Worm (Caenorhabditis elegans) whole organism, L3 larva: ENCODE measurements around the gene srt-27.

Source experiments
- R02D3.7 ChIP-seq: fragments of 150-350 bp; optimal IDR thresholded peaks from 2 replicates; lab custom pipeline; 2014; ENCODE audit warnings: missing biosample characterization, missing genetic modification characterization
- ZK546.5 ChIP-seq: sonication (generic microtip); optimal IDR thresholded peaks from 2 replicates; lab custom pipeline; 2017; ENCODE audit warnings: missing biosample characterization, missing genetic modification characterization
- aly-2 ChIP-seq: fragments of 150-350 bp; optimal IDR thresholded peaks from 2 replicates; lab custom pipeline; 2014; ENCODE audit warnings: missing biosample characterization, missing genetic modification characterization
- ceh-16 ChIP-seq: sonication (generic microtip); optimal IDR thresholded peaks from 2 replicates; lab custom pipeline; 2017; ENCODE audit warnings: missing biosample characterization, missing genetic modification characterization
- ceh-82 ChIP-seq: fragments of 150-350 bp; optimal IDR thresholded peaks from 2 replicates; lab custom pipeline; 2014; ENCODE audit warnings: missing biosample characterization, missing genetic modification characterization
- ceh-9 ChIP-seq: sonication (generic microtip); optimal IDR thresholded peaks from 2 replicates; lab custom pipeline; 2018; ENCODE audit warnings: missing biosample characterization, missing genetic modification characterization
- daf-12 ChIP-seq: fragments of 150-350 bp; optimal IDR thresholded peaks from 2 replicates; lab custom pipeline; 2014; ENCODE audit warnings: missing biosample characterization, missing genetic modification reagents, missing genetic modification characterization
- egl-5 ChIP-seq: fragments of 150-350 bp; optimal IDR thresholded peaks from 2 replicates; lab custom pipeline; 2017; ENCODE audit warnings: missing biosample characterization, missing genetic modification reagents, missing genetic modification characterization, inconsistent platforms
- elt-2 ChIP-seq: sonication (generic microtip); optimal IDR thresholded peaks from 2 replicates; lab custom pipeline; 2016; ENCODE audit warnings: missing genetic modification reagents, mild to moderate bottlenecking, missing genetic modification characterization, missing compliant biosample characterization
- elt-3 ChIP-seq, 3 experiments: fragments of 150-350 bp in 1 of 3; sonication (generic microtip) in 2 of 3; optimal IDR thresholded peaks; 2 replicates in 2 of 3; 4 replicates in 1 of 3; lab custom pipeline; 2014 to 2017; ENCODE audit warnings: missing biosample characterization in 3 of 3, missing genetic modification characterization in 3 of 3
- eor-1 ChIP-seq, 2 experiments: fragments of 150-350 bp; optimal IDR thresholded peaks; 2 replicates each; lab custom pipeline; 2014 to 2018; ENCODE audit warnings: missing biosample characterization in 2 of 2, missing genetic modification characterization in 2 of 2
- fkh-2 ChIP-seq: fragments of 150-350 bp; optimal IDR thresholded peaks from 2 replicates; lab custom pipeline; 2014; ENCODE audit warnings: missing biosample characterization, missing genetic modification reagents, missing genetic modification characterization
- hmg-11 ChIP-seq: sonication (generic microtip); optimal IDR thresholded peaks from 2 replicates; lab custom pipeline; 2016; ENCODE audit warnings: missing genetic modification characterization, missing compliant biosample characterization
- jun-1 ChIP-seq: fragments of 150-350 bp; optimal IDR thresholded peaks from 2 replicates; lab custom pipeline; 2014; ENCODE audit warnings: missing biosample characterization, missing genetic modification reagents, missing genetic modification characterization
- lin-39 ChIP-seq: fragments of 150-350 bp; optimal IDR thresholded peaks from 2 replicates; lab custom pipeline; 2018; ENCODE audit warnings: missing biosample characterization, missing genetic modification reagents, missing genetic modification characterization
- lsy-12 ChIP-seq: sonication (generic microtip); optimal IDR thresholded peaks from 2 replicates; lab custom pipeline; 2016; ENCODE audit warnings: mild to moderate bottlenecking, missing genetic modification characterization, missing compliant biosample characterization
- mml-1 ChIP-seq: fragments of 150-350 bp; sonication (generic microtip); optimal IDR thresholded peaks from 3 replicates; lab custom pipeline; 2014; ENCODE audit warnings: missing biosample characterization, missing genetic modification characterization
- nfya-1 ChIP-seq: sonication (generic microtip); optimal IDR thresholded peaks from 2 replicates; lab custom pipeline; 2017; ENCODE audit warnings: missing genetic modification characterization, mild to moderate bottlenecking, missing compliant biosample characterization, antibody characterized with exemption, moderate library complexity; ENCODE audit not compliant: insufficient read depth
- nhr-11 ChIP-seq: fragments of 150-350 bp; optimal IDR thresholded peaks from 2 replicates; lab custom pipeline; 2014; ENCODE audit warnings: missing biosample characterization, missing genetic modification characterization
- nhr-12 ChIP-seq: fragments of 150-350 bp; optimal IDR thresholded peaks from 2 replicates; lab custom pipeline; 2014; ENCODE audit warnings: missing biosample characterization, missing genetic modification characterization
- nhr-23 ChIP-seq: fragments of 150-350 bp; optimal IDR thresholded peaks from 2 replicates; lab custom pipeline; 2014; ENCODE audit warnings: missing biosample characterization, missing genetic modification reagents, missing genetic modification characterization
- nhr-237 ChIP-seq: fragments of 150-350 bp; optimal IDR thresholded peaks from 2 replicates; lab custom pipeline; 2014; ENCODE audit warnings: missing biosample characterization, missing genetic modification characterization
- nhr-43 ChIP-seq: sonication (generic microtip); optimal IDR thresholded peaks from 2 replicates; lab custom pipeline; 2016; ENCODE audit warnings: mild to moderate bottlenecking, missing genetic modification characterization, missing compliant biosample characterization; ENCODE audit not compliant: poor library complexity, severe bottlenecking
- nhr-67 ChIP-seq: fragments of 150-350 bp; optimal IDR thresholded peaks from 2 replicates; lab custom pipeline; 2014; ENCODE audit warnings: missing biosample characterization, missing genetic modification characterization
- nhr-76 ChIP-seq: fragments of 150-350 bp; sonication (generic microtip); optimal IDR thresholded peaks from 5 replicates; lab custom pipeline; 2014; ENCODE audit warnings: missing biosample characterization, missing genetic modification characterization
- nhr-77 ChIP-seq: fragments of 150-350 bp; optimal IDR thresholded peaks from 2 replicates; lab custom pipeline; 2014; ENCODE audit warnings: missing biosample characterization, missing genetic modification characterization
- pqm-1 ChIP-seq: fragments of 150-350 bp; optimal IDR thresholded peaks from 2 replicates; lab custom pipeline; 2017; ENCODE audit warnings: missing biosample characterization, missing genetic modification characterization, inconsistent platforms
- sea-2 ChIP-seq: fragments of 150-350 bp; sonication (generic microtip); optimal IDR thresholded peaks from 4 replicates; lab custom pipeline; 2014; ENCODE audit warnings: missing biosample characterization, missing genetic modification reagents, missing genetic modification characterization
- skn-1 ChIP-seq: fragments of 150-350 bp; optimal IDR thresholded peaks from 2 replicates; lab custom pipeline; 2014; ENCODE audit warnings: missing biosample characterization, missing genetic modification characterization
- tbx-2 ChIP-seq: sonication (generic microtip); optimal IDR thresholded peaks from 2 replicates; lab custom pipeline; 2016; ENCODE audit warnings: mild to moderate bottlenecking, missing genetic modification characterization, missing compliant biosample characterization
- unc-39 ChIP-seq: sonication (generic microtip); optimal IDR thresholded peaks from 4 replicates; lab custom pipeline; 2017; ENCODE audit warnings: missing biosample characterization, missing genetic modification characterization
- unc-62 ChIP-seq: fragments of 150-350 bp; sonication (generic microtip); optimal IDR thresholded peaks from 4 replicates; lab custom pipeline; 2014; ENCODE audit warnings: missing biosample characterization, missing genetic modification reagents, missing genetic modification characterization
- ztf-4 ChIP-seq: fragments of 150-350 bp; optimal IDR thresholded peaks from 2 replicates; lab custom pipeline; 2014; ENCODE audit warnings: missing biosample characterization, missing genetic modification characterization

srt-27 gene

DNA sequence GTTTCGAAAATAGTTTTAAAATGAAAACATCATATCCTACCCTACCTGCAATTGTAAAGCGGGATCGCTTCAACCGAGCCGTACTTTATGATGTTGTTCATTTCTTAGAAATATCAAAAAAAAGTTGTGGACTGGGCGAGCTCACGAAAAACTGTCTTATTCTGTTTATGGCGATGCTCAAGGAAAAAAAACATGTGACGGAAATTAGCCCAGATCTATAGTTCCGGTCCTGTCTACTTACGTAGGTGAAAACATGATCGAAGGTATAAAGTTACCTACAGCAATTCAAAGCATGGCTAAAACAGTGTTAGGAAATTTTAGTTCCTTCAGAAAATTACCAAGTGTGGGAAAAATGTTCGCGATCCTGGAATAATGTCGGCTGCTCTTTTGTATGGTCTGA, at the start of gene srt-27:
Gene srt-27 (minus strand): TSS at position 101 of the 400 bp plus-strand sequence.
- no peak for TF ChIP-seq egl-5 (tag; lab: Kevin White, UChicago)
- TF ChIP-seq ztf-4 (tag; lab: Kevin White, UChicago) = no peak
- TF ChIP-seq ceh-16 (tag; lab: Kevin White, UChicago) = no peak
- TF ChIP-seq R02D3.7 (tag; lab: Kevin White, UChicago) = no peak
- TF ChIP-seq tbx-2 (tag; lab: Kevin White, UChicago) = no peak
- TF ChIP-seq, all 47 proteins: peak for 0

DNA sequence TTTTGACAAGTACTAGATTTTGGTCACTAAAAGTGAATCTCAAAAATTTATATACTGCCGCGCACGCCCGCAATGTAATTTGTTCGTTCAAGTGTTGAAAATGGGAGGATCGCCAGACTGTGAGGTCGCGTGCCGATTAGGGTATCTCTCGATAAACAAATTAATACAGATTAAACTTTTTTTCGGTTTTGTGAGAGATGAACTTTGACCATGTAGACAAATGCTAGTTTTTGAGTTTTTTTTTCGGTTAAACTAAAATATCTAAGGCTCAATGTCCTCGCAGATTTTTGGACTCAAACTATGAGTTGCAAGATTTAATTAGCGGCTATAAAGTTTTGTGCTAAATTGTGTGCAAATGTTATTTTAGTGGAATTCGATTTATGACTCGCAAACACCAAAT, 49.1 kb upstream of the srt-27 start, which contains the start of gene dhs-15:
Gene dhs-15 (minus strand): TSS at position 101 of the 400 bp plus-strand sequence.
- no peak for TF ChIP-seq hmg-11 (tag; lab: Kevin White, UChicago)
- TF ChIP-seq elt-2 = no peak

DNA sequence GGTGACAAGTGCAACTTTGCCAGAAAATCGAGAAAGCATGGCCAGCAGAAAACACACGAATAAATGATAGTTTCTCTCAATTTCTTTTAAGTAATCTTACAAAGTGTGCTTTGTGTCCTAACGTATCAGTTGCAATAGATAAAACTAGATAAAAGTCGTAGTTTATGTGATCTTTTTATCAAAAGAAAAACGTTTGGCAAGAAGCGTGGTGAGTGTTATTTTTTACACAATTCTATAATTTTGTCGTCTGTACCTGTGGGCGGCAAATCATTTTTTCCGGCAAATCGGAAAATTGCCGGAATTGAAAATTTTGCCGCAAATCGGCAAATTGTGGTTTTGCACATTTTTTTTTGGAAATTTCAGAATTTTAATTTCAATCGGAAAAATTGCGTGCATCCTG, 46.8 kb upstream of the srt-27 start, which contains the start of gene R05D8.9:
Gene R05D8.9 (minus strand): TSS at position 101 of the 400 bp plus-strand sequence.
- TF ChIP-seq aly-2 (tag; lab: Kevin White, UChicago) (no peak), daf-12 (tag; lab: Kevin White, UChicago) (no peak), nhr-67 (tag; lab: Kevin White, UChicago) (no peak), lin-39 (tag; lab: Kevin White, UChicago) (no peak), elt-2 (no peak), nhr-23 (tag; lab: Kevin White, UChicago) (no peak), nhr-76 (tag; lab: Kevin White, UChicago) (no peak), nfya-1 (tag; lab: Kevin White, UChicago) (no peak), egl-5 (tag; lab: Kevin White, UChicago) (no peak), nhr-12 (tag; lab: Kevin White, UChicago) (no peak), jun-1 (tag; lab: Kevin White, UChicago) (no peak), eor-1 (tag; optimal IDR thresholded peaks at IDR 0.05; lab: Kevin White, UChicago) (no peak), ceh-82 (tag; lab: Kevin White, UChicago) (no peak), fkh-2 (tag; lab: Kevin White, UChicago) (no peak), nhr-43 (tag; lab: Kevin White, UChicago) (no peak), nhr-11 (tag; lab: Kevin White, UChicago) (no peak), skn-1 (no peak), ceh-9 (tag; lab: Kevin White, UChicago) (no peak), elt-3 (tag; optimal IDR thresholded peaks at IDR 0.05; lab: Kevin White, UChicago) (no peak), R02D3.7 (tag; lab: Kevin White, UChicago) (no peak)

DNA sequence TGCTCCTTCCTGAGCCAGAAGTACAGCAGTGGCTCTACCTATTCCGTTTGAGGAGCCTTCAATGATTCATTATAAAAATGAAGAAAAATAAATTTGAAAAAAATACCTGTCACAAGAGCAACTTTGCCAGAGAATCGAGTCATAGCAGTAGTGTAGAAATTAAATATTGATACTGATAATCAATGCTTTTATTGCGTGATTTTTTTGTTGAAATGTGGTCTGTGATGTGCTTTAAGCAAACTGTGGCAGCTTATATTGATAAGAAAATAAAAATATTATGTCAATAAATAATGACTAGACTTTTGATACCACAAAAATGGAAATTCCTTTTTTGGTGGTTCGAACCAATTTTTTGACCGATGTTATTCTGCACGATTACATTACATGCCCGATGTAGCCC, 44.4 kb upstream of the srt-27 start, which contains the start of gene dhs-14:
Gene dhs-14 (minus strand): TSS at position 149 of the 400 bp plus-strand sequence.
- no peak for TF ChIP-seq mml-1
- TF ChIP-seq elt-2 = peak; percentile 74
- no peak for TF ChIP-seq elt-3 (tag; optimal IDR thresholded peaks at IDR 0.05; lab: Kevin White, UChicago)
- no peak for TF ChIP-seq sea-2 (GFP tag; lab: Kevin White, UChicago)
- TF ChIP-seq lsy-12 (tag; lab: Kevin White, UChicago) = no peak
- TF ChIP-seq nhr-77 (tag; lab: Kevin White, UChicago) = no peak
- TF ChIP-seq pqm-1 = peak; percentile 82

ce11 chrV:2763105-2763504, 42.4 kb upstream of the srt-27 start, which contains the start of gene R05D8.7:
TSS of gene R05D8.7 (minus strand) at chrV:2763208.
- TF ChIP-seq nhr-76 (tag; lab: Kevin White, UChicago) = no peak
- no peak for TF ChIP-seq nhr-23 (tag; lab: Kevin White, UChicago)
- TF ChIP-seq nhr-77 (tag; lab: Kevin White, UChicago) = no peak
- no peak for TF ChIP-seq nhr-237
- no peak for TF ChIP-seq ZK546.5 (tag; lab: Kevin White, UChicago)
- TF ChIP-seq aly-2 (tag; lab: Kevin White, UChicago) = no peak
- TF ChIP-seq unc-62 (GFP tag; lab: Kevin White, UChicago) = no peak
- no peak for TF ChIP-seq elt-2
- TF ChIP-seq unc-39 (tag; lab: Kevin White, UChicago) = no peak
